Fruit fly (Drosophila melanogaster): ENCODE results near the gene Unc-76.

Unc-76 gene

DNA sequence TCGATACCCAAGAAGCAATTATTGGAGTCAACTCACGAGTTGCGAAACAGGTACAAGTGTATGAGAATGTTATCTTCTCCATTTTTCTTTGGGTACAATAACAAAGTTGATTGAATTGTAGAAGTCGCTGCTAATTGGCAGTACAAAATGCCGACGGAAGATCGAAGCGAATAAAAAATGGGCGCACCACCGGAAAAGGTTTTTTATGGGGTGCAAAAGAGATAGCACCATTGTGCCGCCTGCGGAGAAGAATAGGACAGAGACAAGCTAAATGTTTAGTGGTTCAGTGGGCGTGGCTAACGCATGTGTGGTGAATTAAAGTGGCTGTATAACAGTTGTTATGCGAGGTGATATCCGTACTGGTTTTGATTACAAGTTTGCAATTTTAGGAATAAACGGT is 60.1 kb downstream of the Unc-76 start (continued):
- no peak for TF ChIP-seq esg (GFP tag; conservative IDR thresholded peaks at IDR 0.05)
- TF ChIP-seq pfk (GFP tag; optimal IDR thresholded peaks at IDR 0.05), result peak; percentile 58
- peak; percentile 48; the same call in 1 of the 3 replicates for TF ChIP-seq ci (GFP tag; IDR thresholded peaks at IDR 0.05)
- peak; percentile 9 for TF ChIP-seq twi (tag; optimal IDR thresholded peaks at IDR 0.05)
- no peak for TF ChIP-seq CkIIα-i1 (GFP tag; IDR thresholded peaks at IDR 0.05)
- TF ChIP-seq tin (GFP tag; optimal IDR thresholded peaks at IDR 0.05), result no peak
- TF ChIP-seq sqz (GFP tag; optimal IDR thresholded peaks at IDR 0.05), result peak; percentile 88
- TF ChIP-seq ssp (GFP tag; IDR thresholded peaks at IDR 0.05), result no peak
- TF ChIP-seq Xrp1 (GFP tag; IDR thresholded peaks at IDR 0.05), result no peak
- no peak for TF ChIP-seq CG8290 (GFP tag; optimal IDR thresholded peaks at IDR 0.05)
- TF ChIP-seq CG8290 (tag; optimal IDR thresholded peaks at IDR 0.05), result peak in 1 of 2 experiments; percentile 15
- peak; percentile 68 for TF ChIP-seq Nf-YA (GFP tag; IDR thresholded peaks at IDR 0.05)
- TF ChIP-seq CG8281 (tag; optimal IDR thresholded peaks at IDR 0.05), result no peak
- TF ChIP-seq ash1 (GFP tag; optimal IDR thresholded peaks at IDR 0.05), result peak; percentile 92
- TF ChIP-seq Dll (GFP tag; IDR thresholded peaks at IDR 0.05; ENCODE audit: partially characterized antibody), result no peak
- no peak for TF ChIP-seq sens-2 (GFP tag; IDR thresholded peaks at IDR 0.05)
- peak; percentile 30 for TF ChIP-seq NfI (GFP tag; optimal IDR thresholded peaks at IDR 0.05)
- peak; percentile 60 for TF ChIP-seq cad (GFP tag; optimal IDR thresholded peaks at IDR 0.05)
- peak; percentile 8 for TF ChIP-seq Vsx1 (GFP tag; optimal IDR thresholded peaks at IDR 0.05)
- TF ChIP-seq kni (GFP tag; optimal IDR thresholded peaks at IDR 0.05), result peak; percentile 33
- TF ChIP-seq ase (GFP tag; IDR thresholded peaks at IDR 0.05), result no peak
- no peak for TF ChIP-seq pzg (GFP tag; optimal IDR thresholded peaks at IDR 0.05)
- TF ChIP-seq seq (GFP tag; IDR thresholded peaks at IDR 0.05), result peak; percentile 75; the same call in 1 of the 2 replicates
- peak; percentile 8 for TF ChIP-seq CG33557 (GFP tag; optimal IDR thresholded peaks at IDR 0.05)
- TF ChIP-seq CG12104 (GFP tag; optimal IDR thresholded peaks at IDR 0.05), result no peak
- peak; percentile 7 for TF ChIP-seq CG8388 (GFP tag; optimal IDR thresholded peaks at IDR 0.05)
- no peak for TF ChIP-seq CG1603 (tag; optimal IDR thresholded peaks at IDR 0.05)
- TF ChIP-seq CoRest (tag; optimal IDR thresholded peaks at IDR 0.05), result peak; percentile 21
- no peak for TF ChIP-seq Xbp1 (GFP tag; optimal IDR thresholded peaks at IDR 0.05)
- 0 out of 3 replicates have a peak, but pooled peaks have one; percentile 29 for TF ChIP-seq Opbp (GFP tag; IDR thresholded peaks at IDR 0.05; ENCODE audit: partially characterized antibody)
- TF ChIP-seq CG1832 (GFP tag; optimal IDR thresholded peaks at IDR 0.05), result peak; percentile 84
- TF ChIP-seq B-H2 (GFP tag; optimal IDR thresholded peaks at IDR 0.05), result peak; percentile 44
- no peak for TF ChIP-seq CG31365 (tag; optimal IDR thresholded peaks at IDR 0.05)
- no peak for TF ChIP-seq CG6765 (GFP tag; optimal IDR thresholded peaks at IDR 0.05)
- peak; percentile 48 for TF ChIP-seq cg (GFP tag; optimal IDR thresholded peaks at IDR 0.05)
- TF ChIP-seq crol (GFP tag; IDR thresholded peaks at IDR 0.05), result peak; percentile 8; the same call in 1 of the 2 replicates
- peak; percentile 98 for TF ChIP-seq Nf-YB (GFP tag; optimal IDR thresholded peaks at IDR 0.05)
- TF ChIP-seq mirr (GFP tag; optimal IDR thresholded peaks at IDR 0.05), result peak; percentile 46

dm6 chrX:2141159-2141853 is 60.9 kb downstream of the Unc-76 start, which contains the start of gene D2hgdh:
D2hgdh (plus strand) TSS chrX:2141489.
- TF ChIP-seq CG2120 (GFP tag; optimal IDR thresholded peaks at IDR 0.05), result peak; percentile 60
- peak; percentile 23; the same call in 1 of the 2 replicates for TF ChIP-seq amos (GFP tag; IDR thresholded peaks at IDR 0.05; ENCODE audit: partially characterized antibody)
- peak; percentile 4 for TF ChIP-seq CG30403 (GFP tag; optimal IDR thresholded peaks at IDR 0.05)
- TF ChIP-seq CG4282 (GFP tag; optimal IDR thresholded peaks at IDR 0.05), result no peak
- TF ChIP-seq z (GFP tag; IDR thresholded peaks at IDR 0.05), result peak; percentile 76; the same call in 2 of the 3 replicates
- TF ChIP-seq Neu2 (GFP tag; optimal IDR thresholded peaks at IDR 0.05; ENCODE audit: borderline replicate concordance), result no peak
- TF ChIP-seq Jarid2 (GFP tag; optimal IDR thresholded peaks at IDR 0.05), result peak; percentile 15
- TF ChIP-seq en (GFP tag; optimal IDR thresholded peaks at IDR 0.05), result no peak
- no peak for TF ChIP-seq CG8765 (GFP tag; IDR thresholded peaks at IDR 0.05)
- peak; percentile 69 for TF ChIP-seq CG3163 (GFP tag; optimal IDR thresholded peaks at IDR 0.05)
- TF ChIP-seq CG9932 (GFP tag; IDR thresholded peaks at IDR 0.05), result peak; percentile 43
- TF ChIP-seq CG11247 (GFP tag; IDR thresholded peaks at IDR 0.05), result no peak
- peak; percentile 79 for TF ChIP-seq Med (GFP tag)
- peak; percentile 1 for TF ChIP-seq gro (GFP tag; optimal IDR thresholded peaks at IDR 0.05)
